Worm (Caenorhabditis elegans) whole organism, mixed stage, embryonic: Measurements from ENCODE around the gene efl-3.

ENCODE experiments used
- ces-1 ChIP-seq: fragments of 150-350 bp; optimal IDR thresholded peaks from 2 replicates; lab custom pipeline; 2014; ENCODE audit warnings: missing biosample characterization, missing genetic modification reagents, missing genetic modification characterization
- cnd-1 ChIP-seq: fragments of 200-800 bp; sonication (Bioruptor generic); optimal IDR thresholded peaks from 2 replicates; lab custom pipeline; 2018; ENCODE audit warnings: mild to moderate bottlenecking, missing genetic modification characterization, missing compliant biosample characterization
- ham-2 ChIP-seq: fragments of 200-800 bp; sonication (Bioruptor generic); optimal IDR thresholded peaks from 2 replicates; lab custom pipeline; 2018; ENCODE audit warnings: mild to moderate bottlenecking, missing genetic modification characterization, missing compliant biosample characterization
- lin-13 ChIP-seq: fragments of 150-350 bp; optimal IDR thresholded peaks from 2 replicates; lab custom pipeline; 2014; ENCODE audit warnings: missing biosample characterization, missing genetic modification characterization
- nhr-12 ChIP-seq: fragments of 150-350 bp; optimal IDR thresholded peaks from 2 replicates; lab custom pipeline; 2014; ENCODE audit warnings: missing biosample characterization, missing genetic modification characterization
- nhr-237 ChIP-seq: fragments of 150-350 bp; optimal IDR thresholded peaks from 2 replicates; lab custom pipeline; 2014; ENCODE audit warnings: missing biosample characterization, missing genetic modification characterization
- snpc-4 ChIP-seq: fragments of 150-350 bp; optimal IDR thresholded peaks from 2 replicates; lab custom pipeline; 2014; ENCODE audit warnings: missing biosample characterization, missing genetic modification characterization
- tbx-8 ChIP-seq: fragments of 200-800 bp; sonication (Bioruptor generic); optimal IDR thresholded peaks from 2 replicates; lab custom pipeline; 2018; ENCODE audit warnings: mild to moderate bottlenecking, missing genetic modification characterization, moderate library complexity, missing compliant biosample characterization
- unc-62 ChIP-seq: fragments of 150-350 bp; optimal IDR thresholded peaks from 2 replicates; lab custom pipeline; 2014; ENCODE audit warnings: missing biosample characterization, missing genetic modification reagents, missing genetic modification characterization

ce11 chrII:8456094-8456493 is 43.6 kb downstream of the efl-3 start, which contains the start of gene F22B5.6:
- TF ChIP-seq nhr-12 (no peak), ces-1 (GFP tag; lab: Kevin White, UChicago) (no peak), cnd-1 (tag; lab: Kevin White, UChicago) (no peak), nhr-237 (tag; lab: Kevin White, UChicago) (no peak), unc-62 (GFP tag; lab: Kevin White, UChicago) (no peak), tbx-8 (GFP tag; lab: Kevin White, UChicago) (no peak), lin-13 (tag; lab: Kevin White, UChicago) (no peak), snpc-4 (tag; lab: Kevin White, UChicago) (no peak), ham-2 (GFP tag; lab: Kevin White, UChicago) (no peak)
